Worm (Caenorhabditis elegans): ENCODE data around the gene lin-36.
A peak's percentile ranks its signal among the peaks of the same experiment; 100 is the strongest.

lin-36 gene

ce11 chrIII:8042775-8043174 lies 22.1 kb upstream of the lin-36 start, which contains the start of gene K12H4.6:
Gene K12H4.6, minus strand, starts transcription at chrIII:8042875.
- TF ChIP-seq R02D3.7 (tag; optimal IDR thresholded peaks at IDR 0.05), result no peak
- no peak for TF ChIP-seq daf-12 (tag; optimal IDR thresholded peaks at IDR 0.05)
- TF ChIP-seq lsy-12 (tag; optimal IDR thresholded peaks at IDR 0.05), result no peak
- no peak for TF ChIP-seq ztf-4 (tag; optimal IDR thresholded peaks at IDR 0.05)
- TF ChIP-seq egl-27 (tag; optimal IDR thresholded peaks at IDR 0.05), result no peak
- no peak for TF ChIP-seq nhr-28 (tag; optimal IDR thresholded peaks at IDR 0.05)
- no peak for TF ChIP-seq nfya-1 (tag; optimal IDR thresholded peaks at IDR 0.05; ENCODE audit: insufficient read depth)
- no peak for TF ChIP-seq elt-1 (tag; optimal IDR thresholded peaks at IDR 0.05)
- no peak for TF ChIP-seq ztf-11 (tag; optimal IDR thresholded peaks at IDR 0.05)
- no peak for TF ChIP-seq ceh-9 (tag; optimal IDR thresholded peaks at IDR 0.05)
- no peak for TF ChIP-seq unc-62 (GFP tag; optimal IDR thresholded peaks at IDR 0.05)
- no peak for TF ChIP-seq unc-39 (tag; optimal IDR thresholded peaks at IDR 0.05)
- TF ChIP-seq zag-1 (tag; optimal IDR thresholded peaks at IDR 0.05), result no peak
- no peak for TF ChIP-seq tbx-2 (tag; optimal IDR thresholded peaks at IDR 0.05)
- TF ChIP-seq aly-2 (tag; optimal IDR thresholded peaks at IDR 0.05), result no peak
- TF ChIP-seq nhr-67 (tag; optimal IDR thresholded peaks at IDR 0.05), result no peak
- no peak for TF ChIP-seq skn-1 (tag; optimal IDR thresholded peaks at IDR 0.05)
- TF ChIP-seq fkh-10 (GFP tag; optimal IDR thresholded peaks at IDR 0.05), result no peak
- no peak for TF ChIP-seq nhr-77 (tag; optimal IDR thresholded peaks at IDR 0.05)

ce11 chrIII:8037941-8038340 lies 17.3 kb upstream of the lin-36 start, which contains the start of gene dpf-6:
Gene dpf-6, plus strand, starts transcription at chrIII:8038241.
- TF ChIP-seq ceh-82 (tag; optimal IDR thresholded peaks at IDR 0.05) (no peak), elt-2 (tag; optimal IDR thresholded peaks at IDR 0.05) (no peak), fkh-2 (tag; optimal IDR thresholded peaks at IDR 0.05) (no peak), mml-1 (tag; optimal IDR thresholded peaks at IDR 0.05) (no peak), nhr-237 (tag; optimal IDR thresholded peaks at IDR 0.05) (no peak), ztf-4 (tag; optimal IDR thresholded peaks at IDR 0.05) (no peak), ama-1 (optimal IDR thresholded peaks at IDR 0.05) (no peak), unc-39 (tag; optimal IDR thresholded peaks at IDR 0.05) (no peak), jun-1 (tag; optimal IDR thresholded peaks at IDR 0.05) (no peak), lsy-12 (tag; optimal IDR thresholded peaks at IDR 0.05) (no peak), ceh-28 (tag; optimal IDR thresholded peaks at IDR 0.05) (no peak)

ce11 chrIII:8036497-8036896 lies 15.8 kb upstream of the lin-36 start:
- TF ChIP-seq nhr-23 (tag; optimal IDR thresholded peaks at IDR 0.05) (peak; percentile 1), fkh-2 (tag; optimal IDR thresholded peaks at IDR 0.05) (no peak), elt-3 (tag; optimal IDR thresholded peaks at IDR 0.05) (peak in 1 of 3 experiments; percentile 79)

- TF ChIP-seq elt-1 (tag; optimal IDR thresholded peaks at IDR 0.05), result no peak
- TF ChIP-seq jun-1 (tag; optimal IDR thresholded peaks at IDR 0.05), result no peak
- no peak for TF ChIP-seq mml-1 (tag; optimal IDR thresholded peaks at IDR 0.05)
Measured at ce11 chrIII:8036050-8036449, 15.4 kb upstream of the lin-36 start.

ce11 chrIII:8033534-8033933 lies 12.9 kb upstream of the lin-36 start, which contains the start of gene F44B9.10:
Gene F44B9.10, minus strand, starts transcription at chrIII:8033634.
- no peak for TF ChIP-seq fos-1 (tag; optimal IDR thresholded peaks at IDR 0.05)
- TF ChIP-seq ceh-28 (tag; optimal IDR thresholded peaks at IDR 0.05), result no peak
- no peak for TF ChIP-seq unc-39 (tag; optimal IDR thresholded peaks at IDR 0.05)
- TF ChIP-seq snpc-4 (tag; optimal IDR thresholded peaks at IDR 0.05), result no peak
- no peak for TF ChIP-seq nhr-76 (tag; optimal IDR thresholded peaks at IDR 0.05)
- TF ChIP-seq ceh-16 (tag; optimal IDR thresholded peaks at IDR 0.05), result no peak
- no peak for TF ChIP-seq elt-1 (tag; optimal IDR thresholded peaks at IDR 0.05)
- no peak for TF ChIP-seq aly-2 (tag; optimal IDR thresholded peaks at IDR 0.05)
- TF ChIP-seq nhr-67 (tag; optimal IDR thresholded peaks at IDR 0.05), result no peak
- TF ChIP-seq mml-1 (tag; optimal IDR thresholded peaks at IDR 0.05), result no peak

- TF ChIP-seq egl-27 (tag; optimal IDR thresholded peaks at IDR 0.05) (no peak), jun-1 (tag; optimal IDR thresholded peaks at IDR 0.05) (no peak), skn-1 (tag; optimal IDR thresholded peaks at IDR 0.05) (no peak), ceh-9 (tag; optimal IDR thresholded peaks at IDR 0.05) (no peak), aly-2 (tag; optimal IDR thresholded peaks at IDR 0.05) (no peak), hmg-11 (tag; optimal IDR thresholded peaks at IDR 0.05) (no peak), ZK546.5 (tag; optimal IDR thresholded peaks at IDR 0.05) (no peak), pha-4 (tag; optimal IDR thresholded peaks at IDR 0.05) (no peak), tbx-2 (tag; optimal IDR thresholded peaks at IDR 0.05) (no peak), egl-5 (tag; optimal IDR thresholded peaks at IDR 0.05) (no peak)
Measured at ce11 chrIII:8030963-8031362, 10.3 kb upstream of the lin-36 start, which contains the start of gene F44B9.9. Gene F44B9.9, minus strand, starts transcription at chrIII:8031063.
